Worm (Caenorhabditis elegans): Measurements from ENCODE around the gene T08B1.1.

Gene T08B1.1

ce11 chrV:1999531-2000094 lies 12.8 kb upstream of the T08B1.1 start, which contains the start of gene alh-5:
Gene alh-5, minus strand, starts transcription at chrV:1999581.
- TF ChIP-seq W03F9.2 (tag; optimal IDR thresholded peaks at IDR 0.05) (no peak), him-1 (tag; optimal IDR thresholded peaks at IDR 0.05) (no peak), dao-5 (tag; optimal IDR thresholded peaks at IDR 0.05) (no peak)

ce11 chrV:1998358-1998757 lies 11.5 kb upstream of the T08B1.1 start:
- TF ChIP-seq W03F9.2 (tag; optimal IDR thresholded peaks at IDR 0.05) (no peak), him-1 (tag; optimal IDR thresholded peaks at IDR 0.05) (no peak), dao-5 (tag; optimal IDR thresholded peaks at IDR 0.05) (no peak)

- TF ChIP-seq W03F9.2 (tag; optimal IDR thresholded peaks at IDR 0.05) (no peak), him-1 (tag; optimal IDR thresholded peaks at IDR 0.05) (no peak), dao-5 (tag; optimal IDR thresholded peaks at IDR 0.05) (no peak)
Measured at ce11 chrV:1992515-1992968, 5.7 kb upstream of the T08B1.1 start, which contains the start of gene tnt-4. Gene tnt-4, minus strand, starts transcription at chrV:1992918.

ce11 chrV:1991381-1991780 lies 4.5 kb upstream of the T08B1.1 start:
- TF ChIP-seq him-1 (tag; optimal IDR thresholded peaks at IDR 0.05) = no peak
- no peak for TF ChIP-seq dao-5 (tag; optimal IDR thresholded peaks at IDR 0.05)
- no peak for TF ChIP-seq W03F9.2 (tag; optimal IDR thresholded peaks at IDR 0.05)

DNA sequence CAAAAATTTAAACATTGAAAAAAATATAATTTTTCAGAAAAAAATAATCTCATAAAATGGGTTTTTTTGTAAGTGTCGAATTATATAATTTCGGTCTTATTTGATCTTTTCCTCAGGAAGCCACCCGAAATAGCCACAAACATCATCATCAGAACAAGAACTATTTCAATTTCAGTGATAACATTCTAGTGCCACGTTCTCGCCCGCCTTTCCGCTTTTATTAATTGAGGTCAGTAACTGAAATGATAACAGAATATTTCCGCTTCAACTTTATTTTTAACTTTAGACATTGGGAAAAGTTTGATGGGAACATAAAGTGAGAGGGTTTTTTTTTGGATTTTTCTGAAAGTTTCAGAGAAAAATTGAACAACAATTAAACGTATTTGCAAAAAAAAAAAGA lies 2.4 kb upstream of the T08B1.1 start:
- TF ChIP-seq W03F9.2 (tag; optimal IDR thresholded peaks at IDR 0.05) (no peak), him-1 (tag; optimal IDR thresholded peaks at IDR 0.05) (no peak), dao-5 (tag; optimal IDR thresholded peaks at IDR 0.05) (no peak)

- no peak for TF ChIP-seq him-1 (tag; optimal IDR thresholded peaks at IDR 0.05)
- no peak for TF ChIP-seq W03F9.2 (tag; optimal IDR thresholded peaks at IDR 0.05)
- no peak for TF ChIP-seq dao-5 (tag; optimal IDR thresholded peaks at IDR 0.05)
Measured at ce11 chrV:1978968-1979367, 7.9 kb downstream of the T08B1.1 start, which contains the start of gene T08B1.4. Gene T08B1.4, plus strand, starts transcription at chrV:1979268.

ce11 chrV:1975049-1975448 lies 11.8 kb downstream of the T08B1.1 start, which contains the start of gene fbxa-201:
Gene fbxa-201, plus strand, starts transcription at chrV:1975349.
- no peak for TF ChIP-seq dao-5 (tag; optimal IDR thresholded peaks at IDR 0.05)
- TF ChIP-seq W03F9.2 (tag; optimal IDR thresholded peaks at IDR 0.05) = no peak
- no peak for TF ChIP-seq him-1 (tag; optimal IDR thresholded peaks at IDR 0.05)

DNA sequence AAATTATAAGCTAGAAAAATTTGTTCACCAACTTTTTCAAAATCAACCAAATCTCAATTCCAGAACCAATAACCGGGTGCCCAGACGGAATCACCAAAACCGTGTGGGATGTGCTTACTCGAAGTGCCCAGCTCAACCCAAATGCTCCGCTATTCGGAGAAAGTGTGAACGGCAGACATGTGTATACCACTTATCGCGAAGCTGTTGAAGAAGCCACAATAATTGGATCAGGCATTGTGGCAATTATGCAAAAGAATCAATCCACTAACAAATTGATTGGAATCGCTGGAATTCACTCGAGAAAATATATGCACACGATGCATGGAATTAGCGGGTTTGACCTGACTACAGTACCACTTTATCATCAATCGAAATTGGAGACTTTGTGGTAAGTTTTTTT lies 17.2 kb downstream of the T08B1.1 start:
- no peak for TF ChIP-seq W03F9.2 (tag; optimal IDR thresholded peaks at IDR 0.05)
- no peak for TF ChIP-seq him-1 (tag; optimal IDR thresholded peaks at IDR 0.05)
- no peak for TF ChIP-seq dao-5 (tag; optimal IDR thresholded peaks at IDR 0.05)

DNA sequence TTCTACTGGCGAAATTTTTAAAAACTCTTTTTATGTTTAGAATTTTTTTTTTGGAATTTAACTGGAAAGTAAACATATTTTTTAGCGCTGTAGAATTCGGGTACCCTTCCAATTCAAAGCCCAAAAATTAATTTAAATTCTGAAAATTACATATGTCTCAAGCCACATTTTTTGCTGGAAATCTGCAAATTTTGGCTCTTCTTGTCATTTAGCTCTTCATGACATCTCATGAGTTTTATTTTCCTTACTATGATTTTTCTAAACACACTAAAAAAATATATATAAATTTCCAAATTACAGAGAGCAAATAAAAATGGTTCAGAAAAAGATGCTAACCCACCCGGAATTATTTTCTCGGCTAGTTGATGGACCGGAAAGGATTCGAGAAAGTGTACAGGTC lies 17.6 kb downstream of the T08B1.1 start, which contains the start of gene acs-3:
acs-3 (plus strand) TSS at position 301 of the 400 bp plus-strand sequence.
- TF ChIP-seq dao-5 (tag; optimal IDR thresholded peaks at IDR 0.05) (no peak), him-1 (tag; optimal IDR thresholded peaks at IDR 0.05) (no peak), W03F9.2 (tag; optimal IDR thresholded peaks at IDR 0.05) (no peak)

DNA sequence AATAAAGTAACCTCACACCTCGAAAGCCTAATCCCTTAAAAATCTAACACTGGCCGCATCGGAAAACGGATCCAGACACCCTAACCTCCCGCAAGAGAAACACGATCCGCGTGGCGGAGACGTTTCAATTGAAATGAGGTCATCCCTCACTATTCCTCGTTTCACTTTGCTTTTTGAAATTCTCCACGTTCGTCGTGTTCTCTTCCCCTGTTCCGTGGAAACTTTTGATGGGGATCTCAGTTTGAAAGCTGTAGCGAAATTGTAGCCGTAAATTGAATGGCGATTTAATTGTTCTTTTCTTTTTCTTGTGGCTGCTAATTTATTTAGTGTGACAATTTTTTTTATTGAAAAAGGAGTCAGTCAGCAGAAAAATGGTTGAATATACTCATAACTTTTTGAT lies 18.0 kb downstream of the T08B1.1 start:
- TF ChIP-seq him-1 (tag; optimal IDR thresholded peaks at IDR 0.05) (no peak), W03F9.2 (tag; optimal IDR thresholded peaks at IDR 0.05) (no peak), dao-5 (tag; optimal IDR thresholded peaks at IDR 0.05) (no peak)

- no peak for TF ChIP-seq dao-5 (tag; optimal IDR thresholded peaks at IDR 0.05)
Measured at ce11 chrV:1966962-1967361, 19.9 kb downstream of the T08B1.1 start.

- TF ChIP-seq dao-5 (tag; optimal IDR thresholded peaks at IDR 0.05) = no peak
- TF ChIP-seq him-1 (tag; optimal IDR thresholded peaks at IDR 0.05) = no peak
- no peak for TF ChIP-seq W03F9.2 (tag; optimal IDR thresholded peaks at IDR 0.05)
Measured at ce11 chrV:1964806-1965205, 22.0 kb downstream of the T08B1.1 start, which contains the start of gene srj-15. Gene srj-15, minus strand, starts transcription at chrV:1964906.

DNA sequence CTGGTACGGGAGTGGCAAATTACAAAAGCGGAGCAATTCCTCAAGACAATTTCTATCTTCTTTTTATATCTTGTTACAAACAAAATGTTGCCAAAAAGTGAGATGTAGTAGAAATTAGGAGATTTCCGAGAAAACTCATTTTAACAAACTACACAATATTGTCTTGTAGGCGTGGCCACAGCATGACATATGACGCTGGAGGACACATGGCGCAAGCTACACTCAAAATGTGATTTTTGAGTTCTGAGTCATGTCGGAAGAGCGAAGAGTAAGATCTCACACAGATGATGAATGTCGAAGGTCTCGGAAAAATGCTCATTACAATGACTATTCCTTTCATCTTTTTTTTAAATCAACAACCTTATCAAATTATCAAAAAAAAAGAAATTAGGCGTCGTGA lies 25.4 kb downstream of the T08B1.1 start, which contains the start of gene Y40B10B.1:
Y40B10B.1 (minus strand) TSS at position 101 of the 400 bp plus-strand sequence.
- TF ChIP-seq dao-5 (tag; optimal IDR thresholded peaks at IDR 0.05) (no peak), him-1 (tag; optimal IDR thresholded peaks at IDR 0.05) (no peak), W03F9.2 (tag; optimal IDR thresholded peaks at IDR 0.05) (no peak)

DNA sequence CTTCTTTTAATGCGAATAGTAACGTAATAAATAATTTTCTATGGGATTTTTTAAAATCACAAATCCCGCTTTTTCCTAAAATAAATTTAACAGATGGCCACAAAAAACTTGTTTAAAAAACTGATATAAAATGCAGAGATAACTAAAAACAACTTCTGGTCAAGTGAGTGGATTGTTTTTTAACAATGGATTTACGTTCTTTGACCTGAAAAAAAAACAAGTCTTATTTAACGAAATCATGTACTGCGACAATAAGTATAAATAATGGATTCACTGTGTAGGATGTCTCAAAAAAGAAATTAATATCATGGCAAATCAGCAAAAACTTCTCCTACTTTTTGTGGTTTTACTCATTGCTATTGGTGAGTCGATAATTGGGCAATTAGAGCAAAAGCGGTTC lies 29.7 kb downstream of the T08B1.1 start, which contains the start of gene fipr-25:
fipr-25 (plus strand) TSS at position 301 of the 400 bp plus-strand sequence.
- no peak for TF ChIP-seq W03F9.2 (tag; optimal IDR thresholded peaks at IDR 0.05)
- TF ChIP-seq him-1 (tag; optimal IDR thresholded peaks at IDR 0.05) = no peak
- TF ChIP-seq dao-5 (tag; optimal IDR thresholded peaks at IDR 0.05) = no peak

- TF ChIP-seq him-1 (tag; optimal IDR thresholded peaks at IDR 0.05) (no peak), W03F9.2 (tag; optimal IDR thresholded peaks at IDR 0.05) (no peak)
Measured at ce11 chrV:1955246-1955645, 31.6 kb downstream of the T08B1.1 start.

Measured in whole organism, L4/young adult.